Fruit fly (Drosophila melanogaster) whole organism, prepupa: ENCODE data around the gene CG9040.

Experiments
- CG11902 ChIP-seq: fragments of 200-800 bp; sonication (Bioruptor generic); optimal IDR thresholded peaks from 3 replicates; lab custom pipeline; 2016; ENCODE audit warnings: missing biosample characterization, missing genetic modification characterization
- CG1621 ChIP-seq: fragments of 200-800 bp; sonication (Bioruptor generic); optimal IDR thresholded peaks from 3 replicates; lab custom pipeline; 2018; ENCODE audit warnings: missing biosample characterization, mild to moderate bottlenecking, missing genetic modification characterization
- CG3032 ChIP-seq: fragments of 200-800 bp; optimal IDR thresholded peaks from 2 replicates; lab custom pipeline; 2019; ENCODE audit warnings: missing biosample characterization, mild to moderate bottlenecking, missing genetic modification characterization, moderate library complexity
- CG31627 ChIP-seq: fragments of 200-800 bp; sonication (Bioruptor generic); optimal IDR thresholded peaks from 3 replicates; lab custom pipeline; 2016; ENCODE audit warnings: missing biosample characterization, missing genetic modification characterization
- CG6163 ChIP-seq: fragments of 200-800 bp; sonication (Bioruptor generic); IDR thresholded peaks from 3 replicates; pipeline ENCODE4 v1.3.6; 2022; ENCODE audit warnings: missing biosample characterization, missing genetic modification characterization
- Hr38 ChIP-seq: sonication (Bioruptor generic); optimal IDR thresholded peaks from 2 replicates; lab custom pipeline; 2016; ENCODE audit warnings: missing biosample characterization, missing genetic modification characterization
- Hr39 ChIP-seq: fragments of 200-800 bp; sonication (Bioruptor generic); optimal IDR thresholded peaks from 2 replicates; lab custom pipeline; 2016; ENCODE audit warnings: missing biosample characterization, missing genetic modification characterization
- Hr4 ChIP-seq: fragments of 200-800 bp; sonication (Bioruptor generic); optimal IDR thresholded peaks from 3 replicates; lab custom pipeline; 2016; ENCODE audit warnings: missing biosample characterization, missing genetic modification characterization
- Lpt ChIP-seq: fragments of 200-800 bp; sonication (Bioruptor generic); optimal IDR thresholded peaks from 3 replicates; lab custom pipeline; 2016; ENCODE audit warnings: missing biosample characterization, missing genetic modification characterization
- achi ChIP-seq: fragments of 200-800 bp; sonication (Bioruptor generic); optimal IDR thresholded peaks from 3 replicates; lab custom pipeline; 2016; ENCODE audit warnings: missing biosample characterization, missing genetic modification characterization
- acj6 ChIP-seq: fragments of 200-800 bp; sonication (Bioruptor generic); optimal IDR thresholded peaks from 3 replicates; lab custom pipeline; 2016; ENCODE audit warnings: missing biosample characterization, missing genetic modification characterization
- dac ChIP-seq: fragments of 200-800 bp; sonication (Bioruptor generic); optimal IDR thresholded peaks from 2 replicates; lab custom pipeline; 2017; ENCODE audit warnings: missing biosample characterization, mild to moderate bottlenecking, missing genetic modification characterization

- TF ChIP-seq Hr4 (no peak), CG6163 (GFP tag; lab: Robert Waterston, UW) (no peak), CG31627 (no peak), dac (GFP tag; lab: Kevin White, UChicago) (no peak), CG11902 (GFP tag; lab: Kevin White, UChicago) (no peak), Hr38 (GFP tag; lab: Kevin White, UChicago) (no peak), acj6 (GFP tag; lab: Kevin White, UChicago) (no peak), achi (GFP tag; lab: Kevin White, UChicago) (no peak), Lpt (GFP tag; lab: Kevin White, UChicago) (no peak), CG1621 (tag; lab: Kevin White, UChicago) (no peak), CG3032 (tag; lab: Kevin White, UChicago) (no peak), Hr39 (GFP tag; lab: Kevin White, UChicago) (no peak)
Observed at dm6 chr3L:13987578-13987977, at the start of gene CG9040.
